Worm (Caenorhabditis elegans): ENCODE measurements around the gene cec-5.

The cec-5 gene

ce11 chrIV:7556265-7556866, 23.5 kb downstream of the cec-5 start, which contains the start of the genes F49E8.7, F49E8.8 and nprl-2:
Gene F49E8.7, minus strand, starts transcription at chrIV:7556365.
Gene F49E8.8, plus strand, starts transcription at chrIV:7556637.
Gene nprl-2, plus strand, starts transcription at chrIV:7556816.
- TF ChIP-seq hlh-13 (GFP tag; optimal IDR thresholded peaks at IDR 0.05) = no peak

DNA sequence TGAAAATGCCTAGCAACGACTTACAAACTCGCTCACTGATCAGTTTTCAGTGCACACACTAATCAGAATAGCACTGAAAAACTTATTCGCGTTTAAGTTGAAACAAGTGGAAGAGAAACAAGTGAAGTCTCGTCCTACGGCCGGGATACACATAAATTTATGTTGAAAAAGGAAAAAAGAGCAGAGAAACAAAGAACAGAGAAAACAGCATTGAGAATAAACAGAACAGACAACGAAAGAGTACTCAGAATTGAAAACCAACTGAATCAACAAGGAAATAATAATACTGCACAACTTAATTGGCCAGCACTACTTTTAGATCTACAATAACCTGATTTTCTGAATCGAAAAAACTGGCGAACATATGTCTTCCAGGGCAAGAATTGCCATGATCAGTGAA, 25.6 kb downstream of the cec-5 start, which contains the start of gene F49E8.6:
F49E8.6 (minus strand) TSS at position 317 of the 400 bp plus-strand sequence.
- TF ChIP-seq Y22D7AL.16 (tag; optimal IDR thresholded peaks at IDR 0.05) (no peak), unc-86 (tag; optimal IDR thresholded peaks at IDR 0.05) (no peak), tbx-7 (tag; optimal IDR thresholded peaks at IDR 0.05) (no peak), ceh-30 (tag; optimal IDR thresholded peaks at IDR 0.05) (no peak), sox-4 (tag; optimal IDR thresholded peaks at IDR 0.05) (no peak), dve-1 (tag; optimal IDR thresholded peaks at IDR 0.05) (no peak), fax-1 (tag; optimal IDR thresholded peaks at IDR 0.05) (no peak), eyg-1 (tag; optimal IDR thresholded peaks at IDR 0.05) (no peak), tbx-2 (tag; optimal IDR thresholded peaks at IDR 0.05) (no peak), T23F11.4 (GFP tag; optimal IDR thresholded peaks at IDR 0.05) (no peak), fkh-6 (tag; optimal IDR thresholded peaks at IDR 0.05) (no peak), C08G9.2 (tag; optimal IDR thresholded peaks at IDR 0.05) (no peak)

DNA sequence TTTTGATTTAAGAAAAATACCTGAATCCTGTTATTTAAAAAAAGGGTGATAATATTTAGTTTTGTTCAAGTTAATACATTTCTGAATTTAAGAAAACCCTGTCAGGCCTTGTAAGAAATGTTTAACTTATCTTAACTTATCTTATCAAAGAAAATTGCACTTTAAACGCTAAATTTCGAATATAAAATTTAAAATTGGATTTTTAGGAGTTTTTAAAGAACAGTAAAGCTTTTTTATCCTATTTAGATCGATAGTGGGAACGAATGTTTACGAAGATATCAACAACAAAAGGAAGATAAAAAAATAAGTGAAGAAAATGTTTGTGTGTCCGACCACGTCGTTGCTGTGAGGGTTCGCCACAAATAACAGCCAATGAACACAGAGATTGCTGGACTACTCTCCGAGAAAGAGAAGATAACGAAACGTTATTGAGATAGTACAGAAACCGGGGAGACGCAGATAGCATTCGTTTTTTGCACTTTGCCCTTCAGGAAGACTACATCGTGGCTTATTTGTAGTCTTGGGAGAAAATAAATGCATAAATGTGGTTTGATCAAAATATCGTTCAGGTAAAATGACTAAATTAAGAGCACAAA, 26.9 kb downstream of the cec-5 start, which contains the start of gene dif-1:
dif-1 (minus strand) TSS at position 51 of the 596 bp plus-strand sequence.
- no peak for TF ChIP-seq npax-4 (tag; optimal IDR thresholded peaks at IDR 0.05)
- TF ChIP-seq elt-2 (tag; optimal IDR thresholded peaks at IDR 0.05) = peak; percentile 82
- no peak for TF ChIP-seq tbx-2 (tag; optimal IDR thresholded peaks at IDR 0.05)
- peak; percentile 33 for TF ChIP-seq nfya-1 (tag; optimal IDR thresholded peaks at IDR 0.05)

DNA sequence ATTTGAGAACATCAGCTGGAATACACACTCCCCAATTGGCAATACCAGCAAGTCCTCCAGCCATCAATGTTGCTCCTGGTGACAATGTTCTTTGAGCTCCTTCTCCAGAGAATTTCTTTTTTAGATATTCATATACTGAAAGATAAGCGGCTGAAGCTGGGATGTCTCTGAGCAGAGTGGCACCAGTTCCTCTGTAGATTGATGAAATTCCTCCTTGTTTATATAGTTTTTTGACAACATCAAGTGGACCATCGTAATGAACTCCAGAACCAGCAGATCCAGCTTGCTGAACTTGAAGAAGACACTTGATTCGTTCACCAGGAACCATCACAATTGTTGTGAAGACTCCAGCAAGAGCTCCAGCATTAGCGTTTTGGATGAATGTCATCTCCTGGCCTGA, 27.8 kb downstream of the cec-5 start:
- TF ChIP-seq sox-2 (GFP tag; IDR thresholded peaks at IDR 0.05) (no peak), pag-3 (tag; optimal IDR thresholded peaks at IDR 0.05; ENCODE audit: borderline replicate concordance) (no peak), unc-42 (tag; optimal IDR thresholded peaks at IDR 0.05) (no peak), pax-1 (tag; optimal IDR thresholded peaks at IDR 0.05) (no peak), nhr-11 (tag; optimal IDR thresholded peaks at IDR 0.05) (no peak), unc-3 (GFP tag; conservative IDR thresholded peaks at IDR 0.05) (no peak), unc-3 (tag; optimal IDR thresholded peaks at IDR 0.05) (no peak)

- no peak for TF ChIP-seq ceh-18 (tag; optimal IDR thresholded peaks at IDR 0.05)
- TF ChIP-seq lin-11 (tag; optimal IDR thresholded peaks at IDR 0.05) = no peak
These were observed 28.7 kb downstream of the cec-5 start for ce11 chrIV:7551254-7551653.

- TF ChIP-seq nhr-232 (tag; optimal IDR thresholded peaks at IDR 0.05) (no peak), ceh-34 (tag; optimal IDR thresholded peaks at IDR 0.05) (no peak), nhr-11 (tag; optimal IDR thresholded peaks at IDR 0.05) (no peak), nfya-1 (tag; optimal IDR thresholded peaks at IDR 0.05) (no peak), lin-11 (tag; optimal IDR thresholded peaks at IDR 0.05) (no peak), pqm-1 (tag; optimal IDR thresholded peaks at IDR 0.05) (no peak), C08G9.2 (tag; optimal IDR thresholded peaks at IDR 0.05) (no peak), mec-3 (tag; optimal IDR thresholded peaks at IDR 0.05; ENCODE audit: borderline replicate concordance) (no peak), ceh-48 (tag; optimal IDR thresholded peaks at IDR 0.05) (no peak), ets-4 (tag; optimal IDR thresholded peaks at IDR 0.05) (no peak), che-1 (tag; optimal IDR thresholded peaks at IDR 0.05) (no peak), dve-1 (tag; optimal IDR thresholded peaks at IDR 0.05) (no peak), hlh-8 (tag; optimal IDR thresholded peaks at IDR 0.05) (no peak), eyg-1 (tag; optimal IDR thresholded peaks at IDR 0.05) (no peak), T23F11.4 (GFP tag; optimal IDR thresholded peaks at IDR 0.05) (no peak), elt-2 (tag; optimal IDR thresholded peaks at IDR 0.05) (no peak)
These were observed 29.5 kb downstream of the cec-5 start, which contains the start of gene pam-1 for ce11 chrIV:7550445-7550844. Gene pam-1, minus strand, starts transcription at chrIV:7550812.
